Worm (Caenorhabditis elegans) whole organism, L1 larva: ENCODE results near the gene F09F7.6.

Experiments used
- aly-2 ChIP-seq: fragments of 150-350 bp; optimal IDR thresholded peaks from 2 replicates; lab custom pipeline; 2014; ENCODE audit warnings: missing biosample characterization, missing genetic modification characterization
- lin-39 ChIP-seq: fragments of 150-350 bp; optimal IDR thresholded peaks from 2 replicates; lab custom pipeline; 2014; ENCODE audit warnings: missing biosample characterization, missing genetic modification reagents, missing genetic modification characterization
- mdl-1 ChIP-seq, 2 experiments: fragments of 150-350 bp; optimal IDR thresholded peaks; 2 replicates each; lab custom pipeline; 2014 to 2017; ENCODE audit warnings: missing biosample characterization in 2 of 2, missing genetic modification characterization in 2 of 2, inconsistent platforms in 1 of 2
- tbx-2 ChIP-seq: sonication (generic microtip); optimal IDR thresholded peaks from 2 replicates; lab custom pipeline; 2016; ENCODE audit warnings: missing genetic modification characterization, missing compliant biosample characterization
- unc-62 ChIP-seq: fragments of 150-350 bp; optimal IDR thresholded peaks from 2 replicates; lab custom pipeline; 2014; ENCODE audit warnings: missing biosample characterization, missing genetic modification reagents, missing genetic modification characterization

- TF ChIP-seq lin-39 (tag; lab: Kevin White, UChicago) (no peak), unc-62 (GFP tag; lab: Kevin White, UChicago) (no peak), aly-2 (tag; lab: Kevin White, UChicago) (no peak), mdl-1 (tag; optimal IDR thresholded peaks at IDR 0.05; lab: Kevin White, UChicago) (no peak), tbx-2 (tag; lab: Kevin White, UChicago) (no peak)
These were observed 29.1 kb upstream of the F09F7.6 start, which contains the start of gene F56D2.5 for ce11 chrIII:5581049-5581448.
